Fruit fly (Drosophila melanogaster) whole organism, prepupa: ENCODE data around the gene dj-1beta.

Source experiments
- CG6808 ChIP-seq: fragments of 200-800 bp; sonication (Bioruptor generic); optimal IDR thresholded peaks from 3 replicates; lab custom pipeline; 2017; ENCODE audit warnings: missing biosample characterization, missing genetic modification characterization, mild to moderate bottlenecking, moderate library complexity, missing genetic modification reagents
- CG8119 ChIP-seq: fragments of 200-800 bp; sonication (Bioruptor generic); IDR thresholded peaks from 3 replicates; pipeline ENCODE4 v1.3.6; 2022; ENCODE audit warnings: missing biosample characterization, missing genetic modification characterization
- Eip78C ChIP-seq: fragments of 200-800 bp; sonication (Bioruptor generic); peaks from one replicate; lab custom pipeline; 2016; ENCODE audit warnings: missing biosample characterization, missing genetic modification characterization
- Hr39 ChIP-seq: fragments of 200-800 bp; sonication (Bioruptor generic); optimal IDR thresholded peaks from 2 replicates; lab custom pipeline; 2016; ENCODE audit warnings: missing biosample characterization, missing genetic modification characterization
- OdsH ChIP-seq: fragments of 200-800 bp; sonication (Bioruptor generic); optimal IDR thresholded peaks from 3 replicates; lab custom pipeline; 2016; ENCODE audit warnings: missing biosample characterization, missing genetic modification characterization
- Sox102F ChIP-seq: fragments of 200-800 bp; sonication (Bioruptor generic); optimal IDR thresholded peaks from 2 replicates; lab custom pipeline; 2016; ENCODE audit warnings: missing biosample characterization, mild to moderate bottlenecking, missing genetic modification characterization
- pdm3 ChIP-seq: fragments of 200-800 bp; sonication (Bioruptor generic); optimal IDR thresholded peaks from 3 replicates; lab custom pipeline; 2016; ENCODE audit warnings: missing biosample characterization, missing genetic modification characterization
- topi ChIP-seq: fragments of 200-800 bp; sonication (Bioruptor generic); optimal IDR thresholded peaks from 3 replicates; lab custom pipeline; 2016; ENCODE audit warnings: missing biosample characterization, missing genetic modification characterization

DNA sequence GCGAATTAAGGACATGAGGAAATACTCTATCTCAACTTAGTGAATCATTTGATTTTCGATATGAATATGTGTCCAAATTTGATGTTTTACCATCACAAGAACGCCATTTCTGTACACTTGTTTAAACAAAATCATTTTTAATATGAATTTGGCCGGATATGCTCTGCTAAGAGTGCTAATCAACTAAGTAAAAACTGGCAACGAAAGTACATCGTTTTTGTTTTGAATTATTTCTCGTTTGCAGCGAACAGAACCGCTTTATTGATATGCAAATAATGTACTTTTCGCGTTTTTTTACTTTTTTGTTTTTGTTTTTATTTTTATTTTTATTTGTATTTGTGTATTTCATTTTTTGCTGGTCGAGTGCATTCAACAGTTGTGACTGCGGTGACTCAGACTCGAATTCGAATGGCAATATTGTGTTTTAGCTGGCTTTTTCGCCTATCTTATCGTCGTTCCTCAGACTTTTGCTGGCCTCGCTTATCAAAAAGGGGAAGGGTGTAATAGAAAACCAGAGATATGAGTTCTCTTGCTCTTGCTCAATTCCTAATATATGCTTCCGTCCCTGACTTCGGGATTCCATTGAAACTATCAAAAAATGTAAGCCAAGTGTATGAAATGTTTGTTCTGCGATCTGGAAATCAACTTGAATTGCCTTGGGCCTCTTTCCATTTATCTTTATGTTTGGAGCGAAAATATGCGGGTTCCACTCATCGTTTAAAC lies 4.5 kb downstream of the dj-1beta start:
- TF ChIP-seq topi (peak; percentile 70), OdsH (GFP tag; lab: Kevin White, UChicago) (peak; percentile 58), CG8119 (GFP tag; lab: Robert Waterston, UW) (peak; percentile 55; the same call in 1 of the 3 replicates), CG6808 (GFP tag; lab: Kevin White, UChicago) (no peak), Sox102F (GFP tag; lab: Kevin White, UChicago) (peak; percentile 63), pdm3 (GFP tag; lab: Kevin White, UChicago) (peak; percentile 65), Eip78C (GFP tag; lab: Kevin White, UChicago) (peak; percentile 84), Hr39 (GFP tag; lab: Kevin White, UChicago) (peak; percentile 76)
